Worm (Caenorhabditis elegans) whole organism, L4/young adult: ENCODE results near the gene K10B2.4.

Experiments
- W03F9.2 ChIP-seq: fragments of 150-350 bp; optimal IDR thresholded peaks from 2 replicates; lab custom pipeline; 2014; ENCODE audit warnings: missing biosample characterization, missing genetic modification characterization
- dao-5 ChIP-seq: sonication (generic microtip); optimal IDR thresholded peaks from 2 replicates; lab custom pipeline; 2016; ENCODE audit warnings: missing genotype, missing genetic modification characterization, moderate library complexity, missing compliant biosample characterization
- him-1 ChIP-seq: sonication (generic microtip); optimal IDR thresholded peaks from 2 replicates; lab custom pipeline; 2016; ENCODE audit warnings: missing genotype, missing genetic modification reagents, missing genetic modification characterization, missing compliant biosample characterization

K10B2.4 gene

ce11 chrII:6360822-6361221, at the start of gene K10B2.4:
TSS of gene K10B2.4 (minus strand) at chrII:6360959.
- TF ChIP-seq dao-5 (tag; lab: Kevin White, UChicago) (no peak), W03F9.2 (tag; lab: Kevin White, UChicago) (peak; percentile 72)

ce11 chrII:6410181-6410580, 49.4 kb upstream of the K10B2.4 start, which contains the start of gene T25D10.4:
TSS of gene T25D10.4 (minus strand) at chrII:6410281.
- TF ChIP-seq W03F9.2 (tag; lab: Kevin White, UChicago) (no peak), him-1 (tag; lab: Kevin White, UChicago) (no peak), dao-5 (tag; lab: Kevin White, UChicago) (no peak)

- TF ChIP-seq him-1 (tag; lab: Kevin White, UChicago) (no peak), dao-5 (tag; lab: Kevin White, UChicago) (no peak), W03F9.2 (tag; lab: Kevin White, UChicago) (no peak)
Measured at ce11 chrII:6409098-6409497, 48.3 kb upstream of the K10B2.4 start.

ce11 chrII:6407279-6407678, 46.5 kb upstream of the K10B2.4 start, which contains the start of gene spp-11:
TSS of gene spp-11 (minus strand) at chrII:6407379.
- TF ChIP-seq W03F9.2 (tag; lab: Kevin White, UChicago) = no peak
- TF ChIP-seq dao-5 (tag; lab: Kevin White, UChicago) = no peak
- TF ChIP-seq him-1 (tag; lab: Kevin White, UChicago) = no peak

- TF ChIP-seq dao-5 (tag; lab: Kevin White, UChicago) (no peak), W03F9.2 (tag; lab: Kevin White, UChicago) (no peak), him-1 (tag; lab: Kevin White, UChicago) (no peak)
Measured at ce11 chrII:6403233-6403632, 42.5 kb upstream of the K10B2.4 start, which contains the start of gene T25D10.1. TSS of gene T25D10.1 (plus strand) at chrII:6403401.

- no peak for TF ChIP-seq W03F9.2 (tag; lab: Kevin White, UChicago)
- TF ChIP-seq him-1 (tag; lab: Kevin White, UChicago) = no peak
Measured at ce11 chrII:6401649-6402048, 40.9 kb upstream of the K10B2.4 start, which contains the start of gene btb-2. TSS of gene btb-2 (plus strand) at chrII:6401949.

ce11 chrII:6398406-6398805, 37.6 kb upstream of the K10B2.4 start, which contains the start of gene zig-10:
TSS of gene zig-10 (plus strand) at chrII:6398706.
- TF ChIP-seq W03F9.2 (tag; lab: Kevin White, UChicago) (no peak), dao-5 (tag; lab: Kevin White, UChicago) (no peak), him-1 (tag; lab: Kevin White, UChicago) (no peak)

ce11 chrII:6394037-6394436, 33.3 kb upstream of the K10B2.4 start:
- TF ChIP-seq him-1 (tag; lab: Kevin White, UChicago) (no peak), W03F9.2 (tag; lab: Kevin White, UChicago) (no peak), dao-5 (tag; lab: Kevin White, UChicago) (no peak)

- TF ChIP-seq him-1 (tag; lab: Kevin White, UChicago) = no peak
- TF ChIP-seq W03F9.2 (tag; lab: Kevin White, UChicago) = no peak
- TF ChIP-seq dao-5 (tag; lab: Kevin White, UChicago) = no peak
Measured at ce11 chrII:6391195-6391594, 30.4 kb upstream of the K10B2.4 start, which contains the start of gene F58F12.3. TSS of gene F58F12.3 (minus strand) at chrII:6391295.

ce11 chrII:6387937-6388336, 27.2 kb upstream of the K10B2.4 start, which contains the start of gene F58F12.2:
TSS of gene F58F12.2 (minus strand) at chrII:6388037.
- no peak for TF ChIP-seq him-1 (tag; lab: Kevin White, UChicago)
- TF ChIP-seq dao-5 (tag; lab: Kevin White, UChicago) = no peak
- TF ChIP-seq W03F9.2 (tag; lab: Kevin White, UChicago) = no peak

ce11 chrII:6386467-6386866, 25.7 kb upstream of the K10B2.4 start, which contains the start of gene F58F12.4:
TSS of gene F58F12.4 (plus strand) at chrII:6386767.
- TF ChIP-seq him-1 (tag; lab: Kevin White, UChicago) (no peak), W03F9.2 (tag; lab: Kevin White, UChicago) (no peak), dao-5 (tag; lab: Kevin White, UChicago) (no peak)

- TF ChIP-seq him-1 (tag; lab: Kevin White, UChicago) (peak; percentile 30), dao-5 (tag; lab: Kevin White, UChicago) (no peak), W03F9.2 (tag; lab: Kevin White, UChicago) (peak; percentile 83)
Measured at ce11 chrII:6383183-6383695, 22.5 kb upstream of the K10B2.4 start, which contains the start of gene F58F12.1. TSS of gene F58F12.1 (plus strand) at chrII:6383645.

- no peak for TF ChIP-seq him-1 (tag; lab: Kevin White, UChicago)
- TF ChIP-seq dao-5 (tag; lab: Kevin White, UChicago) = no peak
- TF ChIP-seq W03F9.2 (tag; lab: Kevin White, UChicago) = no peak
Measured at ce11 chrII:6380866-6381265, 20.1 kb upstream of the K10B2.4 start, which contains the start of gene F58F12.12. TSS of gene F58F12.12 (plus strand) at chrII:6381166.
